Worm (Caenorhabditis elegans): Measurements from ENCODE around the gene Y57G11C.1147.

DNA sequence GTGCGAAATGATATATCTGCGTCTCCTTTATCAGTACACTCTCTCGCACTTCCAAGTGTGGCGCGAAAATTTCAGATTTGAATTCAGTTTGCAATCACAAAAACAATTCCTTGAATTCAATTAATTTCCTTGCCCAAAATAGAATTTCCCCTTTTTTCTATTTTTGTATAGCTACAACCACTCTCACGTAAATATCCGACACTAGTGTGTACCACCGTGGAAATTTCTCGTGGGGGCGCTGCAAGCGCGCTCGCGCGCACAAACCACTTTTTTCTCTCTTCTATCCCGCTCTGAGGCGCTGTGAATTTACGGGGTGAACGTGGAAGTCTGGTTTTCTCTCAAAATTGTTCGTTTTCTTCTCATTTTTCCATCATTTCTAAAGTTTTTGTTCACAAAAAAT is 15.8 kb downstream of the Y57G11C.1147 start, which contains the start of gene Y57G11C.8:
- TF ChIP-seq sea-2 (GFP tag; optimal IDR thresholded peaks at IDR 0.05) = no peak
- TF ChIP-seq unc-62 (GFP tag; optimal IDR thresholded peaks at IDR 0.05) = no peak
- TF ChIP-seq lsy-12 (tag; optimal IDR thresholded peaks at IDR 0.05) = no peak
- no peak for TF ChIP-seq fkh-2 (tag; optimal IDR thresholded peaks at IDR 0.05)
- TF ChIP-seq mdl-1 (tag; optimal IDR thresholded peaks at IDR 0.05) = no peak
- TF ChIP-seq jun-1 (tag; optimal IDR thresholded peaks at IDR 0.05) = no peak
- TF ChIP-seq nhr-77 (tag; optimal IDR thresholded peaks at IDR 0.05) = no peak
- no peak for TF ChIP-seq ztf-11 (tag; optimal IDR thresholded peaks at IDR 0.05)
- no peak for TF ChIP-seq fkh-10 (GFP tag; optimal IDR thresholded peaks at IDR 0.05)
- no peak for TF ChIP-seq nhr-28 (tag; optimal IDR thresholded peaks at IDR 0.05)
